Worm (Caenorhabditis elegans) whole organism, L1 larva: ENCODE data around the gene F56H9.2.

Source experiments
- ama-1 ChIP-seq: fragments of 150-350 bp; optimal IDR thresholded peaks from 2 replicates; lab custom pipeline; 2014
- ceh-82 ChIP-seq, 3 experiments: fragments of 150-350 bp in 1 of 3; sonication (generic microtip) in 2 of 3; optimal IDR thresholded peaks; 2 replicates each; lab custom pipeline; 2014 to 2017; ENCODE audit warnings: missing biosample characterization in 3 of 3, missing genetic modification characterization in 3 of 3
- dsc-1 ChIP-seq: sonication (generic microtip); optimal IDR thresholded peaks from 2 replicates; lab custom pipeline; 2016; ENCODE audit warnings: mild to moderate bottlenecking, missing genetic modification characterization, missing compliant biosample characterization
- elt-2 ChIP-seq: sonication (generic microtip); optimal IDR thresholded peaks from 2 replicates; lab custom pipeline; 2016; ENCODE audit warnings: missing genetic modification characterization, mild to moderate bottlenecking, inconsistent platforms, missing compliant biosample characterization, missing genetic modification reagents
- fkh-10 ChIP-seq: sonication (generic microtip); optimal IDR thresholded peaks from 2 replicates; lab custom pipeline; 2017; ENCODE audit warnings: missing biosample characterization, missing genetic modification reagents, missing genetic modification characterization
- fos-1 ChIP-seq: fragments of 150-350 bp; optimal IDR thresholded peaks from 2 replicates; lab custom pipeline; 2014; ENCODE audit warnings: missing biosample characterization, missing genetic modification characterization
- mdl-1 ChIP-seq, 2 experiments: fragments of 150-350 bp; optimal IDR thresholded peaks; 2 replicates each; lab custom pipeline; 2014 to 2017; ENCODE audit warnings: missing biosample characterization in 2 of 2, missing genetic modification characterization in 2 of 2, inconsistent platforms in 1 of 2
- mep-1 ChIP-seq: fragments of 150-350 bp; optimal IDR thresholded peaks from 2 replicates; lab custom pipeline; 2014; ENCODE audit warnings: missing biosample characterization, missing genetic modification characterization
- nhr-11 ChIP-seq: fragments of 150-350 bp; optimal IDR thresholded peaks from 2 replicates; lab custom pipeline; 2014; ENCODE audit warnings: missing biosample characterization, missing genetic modification characterization
- nhr-12 ChIP-seq: sonication (generic microtip); optimal IDR thresholded peaks from 2 replicates; lab custom pipeline; 2017; ENCODE audit warnings: missing biosample characterization, missing genetic modification characterization
- nhr-84 ChIP-seq: sonication (generic microtip); optimal IDR thresholded peaks from 2 replicates; lab custom pipeline; 2017; ENCODE audit warnings: missing biosample characterization, missing genetic modification characterization
- snpc-4 ChIP-seq: fragments of 150-350 bp; optimal IDR thresholded peaks from 2 replicates; lab custom pipeline; 2014; ENCODE audit warnings: missing biosample characterization, missing genetic modification characterization
- tbx-2 ChIP-seq: sonication (generic microtip); optimal IDR thresholded peaks from 2 replicates; lab custom pipeline; 2016; ENCODE audit warnings: missing genetic modification characterization, missing compliant biosample characterization
- unc-62 ChIP-seq: fragments of 150-350 bp; optimal IDR thresholded peaks from 2 replicates; lab custom pipeline; 2014; ENCODE audit warnings: missing biosample characterization, missing genetic modification reagents, missing genetic modification characterization

DNA sequence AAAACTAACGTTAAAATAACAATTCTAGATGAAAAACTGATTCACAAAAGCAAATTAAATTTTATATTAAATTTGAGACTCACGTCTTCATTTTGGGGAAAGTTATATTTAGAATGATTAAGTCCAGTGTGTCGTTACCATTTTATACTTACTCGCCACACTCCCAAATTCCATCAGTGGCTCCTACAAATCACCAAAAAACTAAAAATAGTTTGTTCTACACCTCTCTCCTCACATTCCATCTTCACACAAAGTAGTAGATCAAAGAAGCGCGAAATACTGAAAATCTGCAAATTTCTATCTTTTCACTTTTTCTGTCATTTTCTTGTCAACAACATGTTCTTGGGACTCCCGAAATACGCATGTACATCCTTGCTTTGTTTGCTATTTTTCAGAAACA is 28.6 kb upstream of the F56H9.2 start, which contains the start of gene ZC116.5:
- TF ChIP-seq fkh-10 (GFP tag; lab: Kevin White, UChicago): no peak
- TF ChIP-seq dsc-1 (tag; lab: Kevin White, UChicago): no peak
- no peak for TF ChIP-seq snpc-4 (tag; lab: Kevin White, UChicago)
- TF ChIP-seq mdl-1 (tag; optimal IDR thresholded peaks at IDR 0.05; lab: Kevin White, UChicago): no peak
- no peak for TF ChIP-seq nhr-84 (tag; lab: Kevin White, UChicago)
- TF ChIP-seq elt-2 (tag; lab: Kevin White, UChicago): no peak
- TF ChIP-seq mep-1 (tag; lab: Kevin White, UChicago): no peak
- TF ChIP-seq nhr-12 (tag; lab: Kevin White, UChicago): no peak
- TF ChIP-seq ceh-82 (tag; optimal IDR thresholded peaks at IDR 0.05; lab: Kevin White, UChicago): no peak
- no peak for TF ChIP-seq ama-1
- no peak for TF ChIP-seq nhr-11 (tag; lab: Kevin White, UChicago)
- no peak for TF ChIP-seq fos-1 (tag; lab: Kevin White, UChicago)
- TF ChIP-seq tbx-2 (tag; lab: Kevin White, UChicago): no peak
- TF ChIP-seq unc-62: no peak
